Fruit fly (Drosophila melanogaster) whole organism, embryonic: ENCODE results near the gene mld.

Experiments
- C15 ChIP-seq: fragments of 200-800 bp; sonication (Bioruptor generic); IDR thresholded peaks from 3 replicates; pipeline ENCODE4 v1.3.6; 2022; ENCODE audit warnings: missing biosample characterization, missing genetic modification characterization
- CG1024 ChIP-seq: fragments of 200-800 bp; sonication (Bioruptor generic); IDR thresholded peaks from 2 replicates; pipeline ENCODE4 v1.3.6; 2022; ENCODE audit warnings: missing biosample characterization, missing genetic modification characterization
- CG10565 ChIP-seq: fragments of 200-800 bp; sonication (Bioruptor generic); optimal IDR thresholded peaks from 3 replicates; lab custom pipeline; 2016; ENCODE audit warnings: missing biosample characterization, mild to moderate bottlenecking, missing genetic modification characterization
- CG11695 ChIP-seq: fragments of 200-800 bp; sonication (Bioruptor generic); IDR thresholded peaks from 3 replicates; pipeline ENCODE4 v1.3.6; 2022; ENCODE audit warnings: missing biosample characterization, missing genetic modification characterization
- CG11723 ChIP-seq: fragments of 200-800 bp; sonication (Bioruptor generic); optimal IDR thresholded peaks from 2 replicates; lab custom pipeline; 2017; ENCODE audit warnings: missing biosample characterization, mild to moderate bottlenecking, missing genetic modification characterization
- CG12219 ChIP-seq: fragments of 200-800 bp; sonication (Bioruptor generic); optimal IDR thresholded peaks from 3 replicates; lab custom pipeline; 2018; ENCODE audit warnings: missing biosample characterization, mild to moderate bottlenecking, missing genetic modification characterization
- CG12236 ChIP-seq: fragments of 200-800 bp; sonication (Bioruptor generic); optimal IDR thresholded peaks from 2 replicates; lab custom pipeline; 2016; ENCODE audit warnings: missing biosample characterization, missing genetic modification characterization
- CG12299 ChIP-seq: fragments of 200-800 bp; sonication (Bioruptor generic); optimal IDR thresholded peaks from 2 replicates; lab custom pipeline; 2018; ENCODE audit warnings: missing biosample characterization, mild to moderate bottlenecking, missing genetic modification characterization
- CG15479 ChIP-seq: fragments of 200-800 bp; sonication (Bioruptor generic); optimal IDR thresholded peaks from 3 replicates; lab custom pipeline; 2019; ENCODE audit warnings: missing biosample characterization, mild to moderate bottlenecking, missing genetic modification characterization, moderate library complexity
- CG15514 ChIP-seq: fragments of 200-800 bp; sonication (Bioruptor generic); optimal IDR thresholded peaks from 3 replicates; lab custom pipeline; 2017; ENCODE audit warnings: missing biosample characterization, missing genetic modification characterization, mild to moderate bottlenecking, moderate library complexity, missing genetic modification reagents
- CG16863 ChIP-seq: fragments of 200-800 bp; sonication (Bioruptor generic); optimal IDR thresholded peaks from 3 replicates; lab custom pipeline; 2016; ENCODE audit warnings: missing biosample characterization, missing genetic modification characterization
- CG17328 ChIP-seq: fragments of 200-800 bp; sonication (Bioruptor generic); IDR thresholded peaks from 2 replicates; pipeline ENCODE4 v1.3.6; 2022; ENCODE audit warnings: missing biosample characterization, missing genetic modification characterization
- CG18011 ChIP-seq: fragments of 200-800 bp; sonication (Bioruptor generic); optimal IDR thresholded peaks from 2 replicates; lab custom pipeline; 2017; ENCODE audit warnings: missing biosample characterization, missing genetic modification characterization, mild to moderate bottlenecking, moderate library complexity, missing genotype
- CG18619 ChIP-seq: fragments of 200-800 bp; sonication (Bioruptor generic); optimal IDR thresholded peaks from 3 replicates; lab custom pipeline; 2017; ENCODE audit warnings: missing biosample characterization, mild to moderate bottlenecking, missing genetic modification characterization
- CG31365 ChIP-seq: fragments of 200-800 bp; sonication (Bioruptor generic); optimal IDR thresholded peaks from 2 replicates; lab custom pipeline; 2018; ENCODE audit warnings: missing biosample characterization, mild to moderate bottlenecking, missing genetic modification characterization
- CG3281 ChIP-seq: fragments of 200-800 bp; sonication (Bioruptor generic); optimal IDR thresholded peaks from 3 replicates; lab custom pipeline; 2017; ENCODE audit warnings: missing biosample characterization, mild to moderate bottlenecking, missing genetic modification characterization
- CG33213 ChIP-seq: fragments of 200-800 bp; sonication (Bioruptor generic); optimal IDR thresholded peaks from 3 replicates; lab custom pipeline; 2016; ENCODE audit warnings: missing biosample characterization, missing genetic modification characterization
- CG4328 ChIP-seq: fragments of 200-800 bp; sonication (Bioruptor generic); optimal IDR thresholded peaks from 3 replicates; lab custom pipeline; 2017; ENCODE audit warnings: missing biosample characterization, missing genetic modification reagents, missing genetic modification characterization
- CG7786 ChIP-seq: fragments of 200-800 bp; sonication (Bioruptor generic); optimal IDR thresholded peaks from 2 replicates; lab custom pipeline; 2016; ENCODE audit warnings: missing biosample characterization, missing genetic modification characterization
- CG9215 ChIP-seq: fragments of 200-800 bp; sonication (Bioruptor generic); IDR thresholded peaks from 2 replicates; pipeline ENCODE4 v1.3.6; 2022; ENCODE audit warnings: missing biosample characterization, missing genetic modification characterization
- CG9437 ChIP-seq: fragments of 200-800 bp; sonication (Bioruptor generic); optimal IDR thresholded peaks from 2 replicates; lab custom pipeline; 2018; ENCODE audit warnings: missing biosample characterization, mild to moderate bottlenecking, missing genetic modification characterization
- D19A ChIP-seq: fragments of 200-800 bp; optimal IDR thresholded peaks from 3 replicates; lab custom pipeline; 2019; ENCODE audit warnings: missing biosample characterization, mild to moderate bottlenecking, missing genetic modification characterization, moderate library complexity
- Dad ChIP-seq: fragments of 200-800 bp; sonication (Bioruptor generic); optimal IDR thresholded peaks from 3 replicates; lab custom pipeline; 2016; ENCODE audit warnings: missing biosample characterization, missing genetic modification characterization
- GATAe ChIP-seq: fragments of 200-800 bp; sonication (Bioruptor generic); conservative IDR thresholded peaks from 2 replicates; pipeline ENCODE4 v1.3.6; 2022; ENCODE audit warnings: missing biosample characterization, missing genetic modification characterization
- Hey ChIP-seq: fragments of 200-800 bp; sonication (Bioruptor generic); optimal IDR thresholded peaks from 3 replicates; lab custom pipeline; 2018; ENCODE audit warnings: missing biosample characterization, mild to moderate bottlenecking, missing genetic modification characterization
- Hmr ChIP-seq: fragments of 200-800 bp; sonication (Bioruptor generic); optimal IDR thresholded peaks from 3 replicates; lab custom pipeline; 2017; ENCODE audit warnings: mild to moderate bottlenecking, missing biosample characterization, missing genetic modification reagents, missing genetic modification characterization
- Hr39 ChIP-seq: fragments of >200 bp; optimal IDR thresholded peaks from 2 replicates; lab custom pipeline; 2017
- MBD-R2 ChIP-seq: fragments of 200-800 bp; sonication (Bioruptor generic); IDR thresholded peaks from 2 replicates; pipeline ENCODE4 v1.3.6; 2022; ENCODE audit warnings: missing biosample characterization, missing genetic modification characterization
- Mes4 ChIP-seq: fragments of 200-800 bp; sonication (Bioruptor generic); optimal IDR thresholded peaks from 2 replicates; lab custom pipeline; 2016; ENCODE audit warnings: missing biosample characterization, missing genetic modification characterization
- Neu2 ChIP-seq: fragments of 200-800 bp; sonication (Bioruptor generic); optimal IDR thresholded peaks from 3 replicates; lab custom pipeline; 2016; ENCODE audit warnings: missing biosample characterization, missing genetic modification characterization, borderline replicate concordance
- Opbp ChIP-seq: fragments of 200-800 bp; sonication (Bioruptor generic); IDR thresholded peaks from 3 replicates; pipeline ENCODE4 v1.3.6; 2022; ENCODE audit warnings: missing biosample characterization, missing genetic modification characterization; ENCODE audit not compliant: partially characterized antibody
- Poxn ChIP-seq: fragments of 200-800 bp; sonication (Bioruptor generic); IDR thresholded peaks from 2 replicates; pipeline ENCODE4 v1.3.6; 2022; ENCODE audit warnings: missing biosample characterization, missing genetic modification characterization
- Tbp ChIP-seq: fragments of >200 bp; optimal IDR thresholded peaks from 2 replicates; lab custom pipeline; 2018; ENCODE audit warnings: missing biosample characterization, missing genetic modification characterization
- ac ChIP-seq: fragments of 200-800 bp; sonication (Bioruptor generic); optimal IDR thresholded peaks from 3 replicates; lab custom pipeline; 2017; ENCODE audit warnings: missing biosample characterization, mild to moderate bottlenecking, missing genetic modification characterization
- ap ChIP-seq: fragments of 200-800 bp; sonication (Bioruptor generic); IDR thresholded peaks from 2 replicates; pipeline ENCODE4 v1.3.6; 2022; ENCODE audit warnings: missing biosample characterization, missing genetic modification characterization
- bab2 ChIP-seq: fragments of 200-800 bp; sonication (Bioruptor generic); optimal IDR thresholded peaks from 2 replicates; lab custom pipeline; 2016; ENCODE audit warnings: missing biosample characterization, missing genetic modification characterization
- disco-r ChIP-seq: fragments of 200-800 bp; sonication (Bioruptor generic); optimal IDR thresholded peaks from 2 replicates; lab custom pipeline; 2016; ENCODE audit warnings: missing biosample characterization, missing genetic modification characterization
- dysf ChIP-seq: fragments of 200-800 bp; sonication (Bioruptor generic); IDR thresholded peaks from 3 replicates; pipeline ENCODE4 v1.3.6; 2022; ENCODE audit warnings: missing biosample characterization, missing genetic modification characterization
- fd102C ChIP-seq: fragments of 200-800 bp; sonication (Bioruptor generic); optimal IDR thresholded peaks from 2 replicates; lab custom pipeline; 2018; ENCODE audit warnings: missing biosample characterization, mild to moderate bottlenecking, missing genetic modification characterization, moderate library complexity
- fd64A ChIP-seq: fragments of 200-800 bp; sonication (Bioruptor generic); optimal IDR thresholded peaks from 3 replicates; lab custom pipeline; 2018; ENCODE audit warnings: missing biosample characterization, mild to moderate bottlenecking, missing genetic modification characterization
- fu2 ChIP-seq: fragments of 200-800 bp; sonication (Bioruptor generic); optimal IDR thresholded peaks from 2 replicates; lab custom pipeline; 2016; ENCODE audit warnings: missing biosample characterization, missing genetic modification characterization
- gem ChIP-seq: fragments of 200-800 bp; sonication (Bioruptor generic); optimal IDR thresholded peaks from 2 replicates; lab custom pipeline; 2019; ENCODE audit warnings: missing biosample characterization, mild to moderate bottlenecking, missing genetic modification characterization, moderate library complexity
- hkb ChIP-seq, 2 experiments: fragments of 200-800 bp in 1 of 2; fragments of >200 bp in 1 of 2; sonication (Bioruptor generic) in 1 of 2; IDR thresholded peaks in 1 of 2; optimal IDR thresholded peaks in 1 of 2; 2 replicates each; pipeline versions ENCODE4 v1.3.6 to Lab custom; 2017 to 2022; ENCODE audit warnings: missing biosample characterization in 1 of 2, missing genetic modification characterization in 1 of 2
- inv ChIP-seq: fragments of 200-800 bp; sonication (Bioruptor generic); IDR thresholded peaks from 2 replicates; pipeline ENCODE4 v1.3.6; 2022; ENCODE audit warnings: missing biosample characterization, missing genetic modification characterization; ENCODE audit not compliant: partially characterized antibody
- onecut ChIP-seq: fragments of 200-800 bp; sonication (Bioruptor generic); IDR thresholded peaks from 2 replicates; pipeline ENCODE4 v1.3.6; 2022; ENCODE audit warnings: missing biosample characterization, missing genetic modification characterization
- p53 ChIP-seq: fragments of 200-800 bp; sonication (Bioruptor generic); optimal IDR thresholded peaks from 2 replicates; lab custom pipeline; 2016; ENCODE audit warnings: missing biosample characterization, missing genetic modification characterization
- phol ChIP-seq: fragments of 200-800 bp; sonication (Bioruptor generic); optimal IDR thresholded peaks from 3 replicates; lab custom pipeline; 2018; ENCODE audit warnings: missing biosample characterization, mild to moderate bottlenecking, missing genetic modification characterization, moderate library complexity
- pzg ChIP-seq: fragments of 200-800 bp; sonication (Bioruptor generic); optimal IDR thresholded peaks from 3 replicates; lab custom pipeline; 2018; ENCODE audit warnings: missing biosample characterization, mild to moderate bottlenecking, missing genetic modification characterization, moderate library complexity
- sc ChIP-seq, 3 experiments: fragments of >200 bp in 2 of 3; fragments of 200-800 bp in 1 of 3; sonication (Bioruptor generic) in 1 of 3; optimal IDR thresholded peaks; 2 replicates in 2 of 3; 3 replicates in 1 of 3; lab custom pipeline; 2017; ENCODE audit warnings: mild to moderate bottlenecking in 1 of 3, missing biosample characterization in 1 of 3, missing genetic modification characterization in 1 of 3, missing genetic modification reagents in 1 of 3
- sima ChIP-seq: fragments of 200-800 bp; sonication (Bioruptor generic); optimal IDR thresholded peaks from 2 replicates; lab custom pipeline; 2016; ENCODE audit warnings: missing biosample characterization, missing genetic modification characterization
- tio ChIP-seq: fragments of 200-800 bp; sonication (Bioruptor generic); optimal IDR thresholded peaks from 2 replicates; lab custom pipeline; 2017; ENCODE audit warnings: missing biosample characterization, missing genetic modification characterization, inconsistent platforms

Gene mld

DNA sequence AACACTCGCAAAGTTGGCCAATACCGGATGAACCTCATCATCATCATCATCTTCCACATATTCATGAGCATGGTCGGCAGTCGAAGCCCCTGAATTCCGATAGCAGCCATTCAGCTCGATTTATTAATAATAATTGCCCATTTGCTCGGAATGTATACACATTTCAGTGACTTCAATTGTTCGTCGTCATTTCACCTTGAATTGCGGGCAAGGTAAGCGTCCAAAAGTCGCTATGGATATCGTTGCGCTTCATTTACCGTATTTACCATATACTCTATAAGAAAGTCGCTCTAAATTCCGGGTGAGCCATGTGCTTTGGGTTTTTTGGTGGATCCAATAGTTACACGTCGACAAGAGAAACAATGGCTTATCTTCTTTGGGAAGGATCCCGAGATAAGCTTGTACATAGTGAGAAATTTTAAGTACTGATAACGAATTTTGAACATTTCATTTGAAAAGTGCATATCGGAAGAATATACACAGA is 40.6 kb downstream of the mld start:
- no peak for TF ChIP-seq CG16863 (GFP tag; lab: Kevin White, UChicago)
- TF ChIP-seq CG11723 (GFP tag; lab: Kevin White, UChicago), result peak; percentile 27
- no peak for TF ChIP-seq CG18619 (GFP tag; lab: Kevin White, UChicago)
- no peak for TF ChIP-seq C15 (GFP tag; lab: Robert Waterston, UW)
- peak; percentile 29 for TF ChIP-seq phol (tag; lab: Kevin White, UChicago)
- TF ChIP-seq pzg (GFP tag; lab: Kevin White, UChicago), result no peak
- 0 out of 3 replicates have a peak, but pooled peaks have one; percentile 57 for TF ChIP-seq CG11695 (GFP tag; lab: Robert Waterston, UW)
- no peak for TF ChIP-seq CG18011 (GFP tag; lab: Kevin White, UChicago)
- TF ChIP-seq dysf, result peak; percentile 47; the same call in 1 of the 3 replicates
- peak; percentile 95 for TF ChIP-seq D19A (tag; lab: Kevin White, UChicago)
- no peak for TF ChIP-seq fu2
- no peak for TF ChIP-seq sima
- no peak for TF ChIP-seq CG4328 (GFP tag; lab: Kevin White, UChicago)
- no peak for TF ChIP-seq ap (GFP tag; lab: Robert Waterston, UW)
- no peak for TF ChIP-seq GATAe (GFP tag; lab: Robert Waterston, UW)
- no peak for TF ChIP-seq Opbp (GFP tag; lab: Robert Waterston, UW)
- no peak for TF ChIP-seq CG33213 (GFP tag; lab: Kevin White, UChicago)
- TF ChIP-seq CG9215, result no peak
- no peak for TF ChIP-seq MBD-R2 (GFP tag; lab: Robert Waterston, UW)
- no peak for TF ChIP-seq p53 (GFP tag; lab: Kevin White, UChicago)
- TF ChIP-seq CG1024, result no peak
- TF ChIP-seq ac, result no peak
- no peak for TF ChIP-seq CG12236
- TF ChIP-seq bab2 (GFP tag; lab: Kevin White, UChicago), result peak; percentile 13
- no peak for TF ChIP-seq Dad (GFP tag; lab: Kevin White, UChicago)
- TF ChIP-seq Tbp (GFP tag; lab: Kevin White, UChicago), result no peak
- TF ChIP-seq inv (GFP tag; lab: Robert Waterston, UW), result no peak
- TF ChIP-seq hkb (optimal IDR thresholded peaks at IDR 0.05; lab: Kevin White, UChicago), result no peak
- TF ChIP-seq hkb (GFP tag; IDR thresholded peaks at IDR 0.05; lab: Robert Waterston, UW), result peak; percentile 33; the same call in 1 of the 2 replicates
- TF ChIP-seq CG3281, result peak; percentile 42
- TF ChIP-seq disco-r (GFP tag; lab: Kevin White, UChicago), result no peak
- no peak for TF ChIP-seq Hey (tag; lab: Kevin White, UChicago)
- no peak for TF ChIP-seq onecut (GFP tag; lab: Robert Waterston, UW)
- TF ChIP-seq tio (GFP tag; lab: Kevin White, UChicago), result no peak
- no peak for TF ChIP-seq CG15479 (GFP tag; lab: Kevin White, UChicago)
- no peak for TF ChIP-seq Poxn (GFP tag; lab: Robert Waterston, UW)
- TF ChIP-seq Mes4 (GFP tag; lab: Kevin White, UChicago), result no peak
- TF ChIP-seq CG17328 (GFP tag; lab: Robert Waterston, UW), result no peak
- TF ChIP-seq gem (tag; lab: Kevin White, UChicago), result no peak
- TF ChIP-seq Hmr, result no peak
- peak; percentile 45 for TF ChIP-seq CG9437
- no peak for TF ChIP-seq CG31365
- no peak for TF ChIP-seq Hr39
- TF ChIP-seq sc (optimal IDR thresholded peaks at IDR 0.05; lab: Kevin White, UChicago), result no peak
- no peak for TF ChIP-seq sc (GFP tag; optimal IDR thresholded peaks at IDR 0.05; lab: Kevin White, UChicago)
- TF ChIP-seq CG7786, result peak; percentile 38
- TF ChIP-seq CG10565, result no peak
- no peak for TF ChIP-seq fd102C (GFP tag; lab: Kevin White, UChicago)
- no peak for TF ChIP-seq fd64A (GFP tag; lab: Kevin White, UChicago)
- no peak for TF ChIP-seq CG12299 (tag; lab: Kevin White, UChicago)
- TF ChIP-seq CG12219, result no peak
- TF ChIP-seq CG15514 (GFP tag; lab: Kevin White, UChicago), result no peak
- TF ChIP-seq Neu2 (GFP tag; lab: Kevin White, UChicago), result no peak
